Fruit fly (Drosophila melanogaster): Measurements from ENCODE around the gene CG10560.

dm6 chr3R:25329079-25329478 lies 9.2 kb upstream of the CG10560 start, which contains the start of gene CHKov1:
- TF ChIP-seq tj (GFP tag; optimal IDR thresholded peaks at IDR 0.05) = no peak
- TF ChIP-seq CG7101 (tag; optimal IDR thresholded peaks at IDR 0.05) = no peak
- no peak for TF ChIP-seq bab1 (GFP tag; optimal IDR thresholded peaks at IDR 0.05)
- no peak for TF ChIP-seq CG7045 (GFP tag; optimal IDR thresholded peaks at IDR 0.05)
- no peak for TF ChIP-seq cnc (optimal IDR thresholded peaks at IDR 0.05)
- TF ChIP-seq cic (GFP tag; optimal IDR thresholded peaks at IDR 0.05) = peak; percentile 1

Data from whole organism, adult.